Fruit fly (Drosophila melanogaster): ENCODE measurements around the gene CG3909.

CG3909 gene

DNA sequence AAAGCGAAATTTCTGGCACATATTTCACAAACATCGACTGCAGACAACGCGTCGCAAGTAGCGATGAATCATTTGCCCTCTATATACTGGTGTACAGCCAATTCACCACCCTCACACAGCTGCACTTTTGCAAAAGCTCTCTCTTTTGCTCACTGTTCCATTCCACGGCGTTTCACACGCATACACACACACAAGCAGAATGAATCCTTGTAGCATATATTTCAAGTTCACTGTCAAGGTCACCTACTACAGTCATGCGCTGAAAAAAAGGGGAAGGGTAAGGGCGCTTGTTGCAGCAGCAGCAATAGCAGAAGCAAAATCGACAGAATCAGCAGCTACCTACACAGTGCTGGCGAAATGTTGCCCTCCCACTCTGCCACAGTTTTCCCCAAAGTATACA, 37.6 kb downstream of the CG3909 start:
- TF ChIP-seq Myc (optimal IDR thresholded peaks at IDR 0.05) (no peak), Sin3A (optimal IDR thresholded peaks at IDR 0.05) (no peak), psq (optimal IDR thresholded peaks at IDR 0.05) (no peak), h (optimal IDR thresholded peaks at IDR 0.05) (no peak), insv (optimal IDR thresholded peaks at IDR 0.05) (no peak), ttk (optimal IDR thresholded peaks at IDR 0.05) (no peak)

DNA sequence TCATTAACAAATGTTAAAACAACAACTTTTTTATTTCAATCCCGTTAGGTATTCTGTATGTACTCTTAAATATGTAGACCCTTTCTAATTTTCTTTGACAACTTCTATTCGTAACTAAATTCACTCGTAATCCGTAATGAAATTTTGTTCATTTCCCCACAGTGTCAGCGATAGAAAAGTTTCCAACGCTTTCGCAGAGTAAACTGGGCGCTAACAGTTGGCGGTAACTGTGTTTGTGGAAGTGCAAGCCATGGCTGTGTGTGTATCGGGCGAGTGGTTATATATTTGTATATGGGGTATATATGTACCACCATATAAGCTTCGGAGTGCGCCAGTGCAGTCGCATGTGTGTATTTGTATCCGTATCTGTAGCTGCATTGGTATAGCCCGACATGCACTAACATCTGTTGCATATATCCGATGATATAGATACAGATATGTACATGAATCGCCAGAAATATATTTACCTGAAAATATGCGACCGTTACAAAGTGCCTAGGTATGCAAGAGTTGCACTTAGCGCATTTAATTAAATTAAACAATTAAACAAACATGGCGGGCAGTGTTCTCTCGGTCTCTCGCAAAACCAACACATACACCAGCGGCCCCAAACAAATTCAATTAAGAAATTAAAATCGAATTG, 38.5 kb downstream of the CG3909 start:
- no peak for TF ChIP-seq Myc (optimal IDR thresholded peaks at IDR 0.05)
- TF ChIP-seq psq (optimal IDR thresholded peaks at IDR 0.05), result no peak
- no peak for TF ChIP-seq ttk (optimal IDR thresholded peaks at IDR 0.05)
- TF ChIP-seq h (optimal IDR thresholded peaks at IDR 0.05), result no peak
- TF ChIP-seq Sin3A (optimal IDR thresholded peaks at IDR 0.05), result no peak
- TF ChIP-seq insv (optimal IDR thresholded peaks at IDR 0.05), result no peak

- TF ChIP-seq h (optimal IDR thresholded peaks at IDR 0.05) (no peak), ttk (optimal IDR thresholded peaks at IDR 0.05) (no peak), Myc (optimal IDR thresholded peaks at IDR 0.05) (no peak), psq (optimal IDR thresholded peaks at IDR 0.05) (no peak), Sin3A (optimal IDR thresholded peaks at IDR 0.05) (no peak), insv (optimal IDR thresholded peaks at IDR 0.05) (no peak)
Observed at dm6 chr3R:10082549-10083075, 39.5 kb downstream of the CG3909 start.

- TF ChIP-seq insv (optimal IDR thresholded peaks at IDR 0.05) (no peak), ttk (optimal IDR thresholded peaks at IDR 0.05) (no peak), h (optimal IDR thresholded peaks at IDR 0.05) (no peak), psq (optimal IDR thresholded peaks at IDR 0.05) (no peak), Myc (optimal IDR thresholded peaks at IDR 0.05) (no peak), Sin3A (optimal IDR thresholded peaks at IDR 0.05) (no peak)
Observed at dm6 chr3R:10083077-10083476, 40.0 kb downstream of the CG3909 start.

dm6 chr3R:10084179-10084647, 41.1 kb downstream of the CG3909 start:
- no peak for TF ChIP-seq insv (optimal IDR thresholded peaks at IDR 0.05)
- TF ChIP-seq psq (optimal IDR thresholded peaks at IDR 0.05), result no peak
- TF ChIP-seq Sin3A (optimal IDR thresholded peaks at IDR 0.05), result no peak
- TF ChIP-seq h (optimal IDR thresholded peaks at IDR 0.05), result no peak
- TF ChIP-seq ttk (optimal IDR thresholded peaks at IDR 0.05), result no peak
- no peak for TF ChIP-seq Myc (optimal IDR thresholded peaks at IDR 0.05)

dm6 chr3R:10084914-10085313, 41.8 kb downstream of the CG3909 start:
- no peak for TF ChIP-seq Sin3A (optimal IDR thresholded peaks at IDR 0.05)

- TF ChIP-seq ttk (optimal IDR thresholded peaks at IDR 0.05) (no peak), Myc (optimal IDR thresholded peaks at IDR 0.05) (no peak), insv (optimal IDR thresholded peaks at IDR 0.05) (no peak), psq (optimal IDR thresholded peaks at IDR 0.05) (no peak), Sin3A (optimal IDR thresholded peaks at IDR 0.05) (no peak), h (optimal IDR thresholded peaks at IDR 0.05) (no peak)
Observed at dm6 chr3R:10086222-10086621, 43.2 kb downstream of the CG3909 start.

dm6 chr3R:10086683-10087082, 43.6 kb downstream of the CG3909 start:
- TF ChIP-seq Myc (optimal IDR thresholded peaks at IDR 0.05), result no peak
- TF ChIP-seq ttk (optimal IDR thresholded peaks at IDR 0.05), result no peak
- no peak for TF ChIP-seq psq (optimal IDR thresholded peaks at IDR 0.05)
- TF ChIP-seq h (optimal IDR thresholded peaks at IDR 0.05), result no peak
- TF ChIP-seq Sin3A (optimal IDR thresholded peaks at IDR 0.05), result no peak
- no peak for TF ChIP-seq insv (optimal IDR thresholded peaks at IDR 0.05)

DNA sequence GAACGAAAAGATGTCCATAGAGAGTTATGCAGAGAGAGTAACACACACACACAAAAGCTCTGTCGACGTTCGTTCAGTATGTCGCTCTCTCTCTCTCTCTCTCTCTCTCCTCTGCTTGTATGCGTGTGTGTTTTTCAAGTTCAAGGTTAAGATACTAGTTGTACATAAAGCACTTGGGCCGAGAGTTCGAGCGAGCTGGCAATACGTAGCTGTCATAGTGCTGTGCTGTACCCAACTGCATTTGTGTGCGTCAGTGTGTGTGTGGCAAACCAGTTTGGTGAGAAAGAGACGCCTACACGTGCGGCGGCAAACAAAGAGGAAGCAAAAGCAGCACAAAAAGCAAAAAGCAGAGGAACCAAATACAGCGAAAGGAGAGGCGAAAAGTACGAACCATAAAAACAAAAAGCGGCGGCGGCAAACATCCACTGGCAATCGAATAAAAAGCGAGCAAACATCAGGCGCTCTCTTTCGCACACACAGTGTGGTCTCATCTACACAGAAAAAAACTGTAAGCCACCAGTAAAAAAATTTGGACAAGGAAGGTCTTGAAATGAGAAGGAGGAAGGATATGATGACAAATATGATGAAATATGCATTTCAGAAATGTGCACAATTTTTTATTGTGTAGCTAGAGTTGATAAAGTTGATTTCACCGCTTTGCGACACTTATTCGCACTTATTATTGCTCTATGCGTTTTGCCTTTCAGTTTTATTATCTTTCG, 44.3 kb downstream of the CG3909 start:
- TF ChIP-seq h (optimal IDR thresholded peaks at IDR 0.05) (no peak), ttk (optimal IDR thresholded peaks at IDR 0.05) (no peak), psq (optimal IDR thresholded peaks at IDR 0.05) (no peak), Sin3A (optimal IDR thresholded peaks at IDR 0.05) (no peak), Myc (optimal IDR thresholded peaks at IDR 0.05) (no peak), insv (optimal IDR thresholded peaks at IDR 0.05) (no peak)

dm6 chr3R:10089171-10089664, 46.1 kb downstream of the CG3909 start:
- TF ChIP-seq Sin3A (optimal IDR thresholded peaks at IDR 0.05) (no peak), Myc (optimal IDR thresholded peaks at IDR 0.05) (no peak)

dm6 chr3R:10090906-10091305, 47.8 kb downstream of the CG3909 start:
- TF ChIP-seq Sin3A (optimal IDR thresholded peaks at IDR 0.05), result no peak
- no peak for TF ChIP-seq psq (optimal IDR thresholded peaks at IDR 0.05)
- no peak for TF ChIP-seq h (optimal IDR thresholded peaks at IDR 0.05)
- TF ChIP-seq insv (optimal IDR thresholded peaks at IDR 0.05), result no peak
- no peak for TF ChIP-seq ttk (optimal IDR thresholded peaks at IDR 0.05)
- TF ChIP-seq Myc (optimal IDR thresholded peaks at IDR 0.05), result no peak

DNA sequence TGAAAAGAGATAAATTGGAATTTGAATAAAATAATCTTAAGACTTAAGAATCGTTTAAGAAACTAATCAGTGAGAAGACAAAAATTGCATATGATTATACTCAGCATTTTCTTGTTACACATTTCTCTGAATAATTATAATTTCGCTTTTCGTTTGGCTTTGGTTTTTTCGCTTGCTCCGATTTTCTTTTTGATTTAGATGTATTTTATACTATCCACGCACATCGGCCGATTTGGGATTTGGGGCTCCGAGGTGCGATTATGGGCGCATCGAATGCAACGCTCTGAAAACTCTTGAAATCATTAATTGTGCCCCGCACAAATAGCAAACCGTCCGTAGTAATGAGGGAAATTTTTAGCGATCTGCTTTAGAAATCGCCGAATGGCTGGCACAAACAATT, 48.4 kb downstream of the CG3909 start:
- TF ChIP-seq Myc (optimal IDR thresholded peaks at IDR 0.05), result no peak
- TF ChIP-seq insv (optimal IDR thresholded peaks at IDR 0.05), result no peak
- no peak for TF ChIP-seq Sin3A (optimal IDR thresholded peaks at IDR 0.05)
